Fruit fly (Drosophila melanogaster) whole organism, embryonic: ENCODE data around the gene CG16904.

Experiments
- CG7556 ChIP-seq: fragments of 200-800 bp; sonication (Bioruptor generic); optimal IDR thresholded peaks from 2 replicates; lab custom pipeline; 2017; ENCODE audit warnings: missing biosample characterization, mild to moderate bottlenecking, missing genetic modification characterization
- Mrtf ChIP-seq: fragments of 200-800 bp; sonication (Bioruptor generic); IDR thresholded peaks from 3 replicates; pipeline ENCODE4 v1.3.6; 2022; ENCODE audit warnings: missing biosample characterization, missing genetic modification characterization
- Ssrp ChIP-seq: fragments of 200-800 bp; sonication (Bioruptor generic); optimal IDR thresholded peaks from 2 replicates; lab custom pipeline; 2018; ENCODE audit warnings: missing biosample characterization, mild to moderate bottlenecking, missing genetic modification characterization, moderate library complexity
- cad ChIP-seq: fragments of >200 bp; optimal IDR thresholded peaks from 2 replicates; lab custom pipeline; 2017; ENCODE audit warnings: missing biosample characterization, missing genetic modification characterization
- psq ChIP-seq: fragments of 200-800 bp; sonication (Bioruptor generic); optimal IDR thresholded peaks from 2 replicates; lab custom pipeline; 2017; ENCODE audit warnings: missing biosample characterization, missing genetic modification characterization

DNA sequence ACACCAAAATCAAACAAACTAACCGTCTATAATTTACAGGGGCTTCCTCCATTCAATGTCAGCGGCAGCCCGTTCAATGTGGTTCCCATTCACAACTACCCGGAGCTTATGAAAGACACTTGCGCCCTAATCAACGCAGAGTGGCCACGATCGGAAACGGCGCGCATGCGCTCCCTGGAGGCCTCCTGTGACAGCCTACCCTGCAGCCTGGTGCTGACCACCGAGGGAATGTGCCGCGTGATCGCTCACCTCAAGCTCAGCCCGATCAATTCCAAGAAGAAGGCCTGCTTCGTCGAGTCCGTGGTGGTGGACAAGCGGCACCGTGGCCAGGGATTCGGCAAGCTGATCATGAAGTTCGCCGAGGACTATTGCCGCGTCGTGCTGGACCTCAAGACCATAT lies 47.9 kb downstream of the CG16904 start, which contains the start of gene MED6:
- TF ChIP-seq Mrtf (GFP tag; lab: Robert Waterston, UW) (no peak), CG7556 (GFP tag; lab: Kevin White, UChicago) (no peak), psq (GFP tag; lab: Kevin White, UChicago) (no peak), cad (GFP tag; lab: Kevin White, UChicago) (no peak), Ssrp (no peak)
